Worm (Caenorhabditis elegans): ENCODE data around the gene F07A11.1.

DNA sequence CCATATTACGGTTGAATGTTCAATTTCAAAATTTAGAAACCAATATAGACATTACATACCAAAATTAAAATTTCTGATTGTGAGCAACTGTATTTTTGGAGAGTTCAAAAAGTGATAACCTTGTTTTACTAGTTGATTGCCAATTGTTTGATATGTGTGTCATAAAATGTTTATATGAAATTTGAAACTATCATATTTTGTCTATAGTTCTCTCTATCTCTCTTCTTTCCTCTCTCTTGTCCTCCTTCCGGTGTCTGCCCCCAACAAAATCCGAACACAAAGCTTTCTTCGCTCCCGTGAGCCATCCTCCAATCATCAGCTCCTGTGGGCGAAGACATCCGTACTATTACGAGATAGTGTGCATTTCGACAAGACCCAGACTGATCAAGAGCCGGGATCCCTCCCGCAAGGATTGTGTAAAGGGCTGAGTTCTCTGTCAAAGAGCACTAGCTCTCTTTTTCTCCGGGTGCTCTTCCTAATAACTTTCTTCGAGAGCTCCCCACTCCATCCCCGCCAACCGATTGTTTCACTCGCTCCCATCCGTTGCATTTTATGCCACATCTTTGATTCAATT lies 10.6 kb upstream of the F07A11.1 start:
- TF ChIP-seq cog-1 (tag; optimal IDR thresholded peaks at IDR 0.05), result no peak
- no peak for TF ChIP-seq T22C8.4 (GFP tag; IDR thresholded peaks at IDR 0.05)
- TF ChIP-seq ztf-23 (GFP tag; IDR thresholded peaks at IDR 0.05), result no peak
- TF ChIP-seq ref-1 (GFP tag; conservative IDR thresholded peaks at IDR 0.05), result no peak
- no peak for TF ChIP-seq flt-1 (GFP tag; IDR thresholded peaks at IDR 0.05)
